Worm (Caenorhabditis elegans) whole organism, early embryonic: ENCODE measurements around the gene srg-59.

Experiments used
- B0310.2 ChIP-seq: sonication (generic microtip); optimal IDR thresholded peaks from 2 replicates; lab custom pipeline; 2016; ENCODE audit warnings: mild to moderate bottlenecking, missing genetic modification characterization, missing compliant biosample characterization
- F13C5.2 ChIP-seq: sonication (generic microtip); optimal IDR thresholded peaks from 2 replicates; lab custom pipeline; 2017; ENCODE audit warnings: mild to moderate bottlenecking, missing genetic modification characterization, inconsistent platforms, missing compliant biosample characterization
- aly-1 ChIP-seq: sonication (generic microtip); optimal IDR thresholded peaks from 2 replicates; lab custom pipeline; 2016; ENCODE audit warnings: missing genetic modification characterization, missing compliant biosample characterization
- ama-1 ChIP-seq: fragments of 150-350 bp; optimal IDR thresholded peaks from 2 replicates; lab custom pipeline; 2014
- ceh-13 ChIP-seq: fragments of 200-800 bp; sonication (Bioruptor generic); optimal IDR thresholded peaks from 2 replicates; lab custom pipeline; 2018; ENCODE audit warnings: mild to moderate bottlenecking, missing genetic modification characterization, missing compliant biosample characterization
- ceh-36 ChIP-seq: sonication (generic microtip); optimal IDR thresholded peaks from 2 replicates; lab custom pipeline; 2016; ENCODE audit warnings: missing genetic modification characterization, inconsistent platforms, missing compliant biosample characterization
- ets-7 ChIP-seq: sonication (generic microtip); optimal IDR thresholded peaks from 2 replicates; lab custom pipeline; 2016; ENCODE audit warnings: missing genotype, missing genetic modification characterization, missing compliant biosample characterization
- flt-1 ChIP-seq: fragments of 200-800 bp; sonication (Bioruptor generic); IDR thresholded peaks from 2 replicates; pipeline ENCODE4 v1.3.6; 2022; ENCODE audit warnings: missing genetic modification characterization, missing compliant biosample characterization
- hmbx-1 ChIP-seq: sonication (generic microtip); optimal IDR thresholded peaks from 2 replicates; lab custom pipeline; 2016; ENCODE audit warnings: mild to moderate bottlenecking, missing genetic modification characterization, missing compliant biosample characterization
- hmg-4 ChIP-seq: fragments of 200-800 bp; sonication (Bioruptor generic); optimal IDR thresholded peaks from 2 replicates; lab custom pipeline; 2018; ENCODE audit warnings: mild to moderate bottlenecking, missing genetic modification characterization, missing compliant biosample characterization
- hnd-1 ChIP-seq: sonication (generic microtip); optimal IDR thresholded peaks from 2 replicates; lab custom pipeline; 2016; ENCODE audit warnings: missing genetic modification characterization, missing compliant biosample characterization
- pes-1 ChIP-seq: fragments of 200-800 bp; sonication (Bioruptor generic); IDR thresholded peaks from 2 replicates; pipeline ENCODE4 v1.3.6; 2022; ENCODE audit warnings: missing genetic modification reagents, missing genetic modification characterization, missing compliant biosample characterization
- scrt-1 ChIP-seq: fragments of 200-800 bp; sonication (Bioruptor generic); IDR thresholded peaks from 2 replicates; pipeline ENCODE4 v1.3.6; 2022; ENCODE audit warnings: missing genetic modification characterization, missing compliant biosample characterization
- sea-1 ChIP-seq: fragments of 200-800 bp; sonication (Bioruptor generic); conservative IDR thresholded peaks from 2 replicates; pipeline ENCODE4 v1.3.6; 2022; ENCODE audit warnings: missing genetic modification characterization, missing compliant biosample characterization
- tbx-11 ChIP-seq: fragments of 200-800 bp; sonication (Bioruptor generic); IDR thresholded peaks from 2 replicates; pipeline ENCODE4 v1.3.6; 2022; ENCODE audit warnings: missing genetic modification characterization, missing compliant biosample characterization
- tbx-37 ChIP-seq: fragments of 200-800 bp; sonication (Bioruptor generic); conservative IDR thresholded peaks from 2 replicates; pipeline ENCODE4 v1.3.6; 2022; ENCODE audit warnings: missing genetic modification reagents, missing genetic modification characterization, missing compliant biosample characterization
- tra-4 ChIP-seq: sonication (generic microtip); optimal IDR thresholded peaks from 2 replicates; lab custom pipeline; 2017; ENCODE audit warnings: missing genetic modification characterization, missing compliant biosample characterization

The srg-59 gene

DNA sequence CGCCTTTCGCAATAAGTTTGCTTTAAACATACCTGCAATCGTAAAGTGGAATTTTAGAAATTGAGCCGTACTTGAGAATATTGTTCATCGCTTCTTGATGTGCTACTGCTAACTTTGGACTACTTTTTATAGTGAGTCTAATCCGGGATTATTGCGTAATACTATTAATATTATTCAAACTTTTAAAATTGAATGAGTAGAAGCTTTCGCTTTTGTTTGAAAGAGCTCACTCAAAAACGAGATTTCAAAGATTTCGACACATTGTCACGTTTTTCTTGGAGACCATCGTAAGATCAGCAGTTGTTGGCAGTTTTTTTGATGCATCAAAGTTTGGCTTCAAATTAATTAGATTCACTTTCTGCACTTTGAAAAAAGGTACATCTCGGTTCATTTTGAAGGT is 11.6 kb downstream of the srg-59 start, which contains the start of gene srt-28:
TSS of gene srt-28 (minus strand) at position 101 of the 400 bp plus-strand sequence.
- TF ChIP-seq ceh-36 (tag; lab: Kevin White, UChicago) (no peak), F13C5.2 (no peak), flt-1 (GFP tag; lab: Robert Waterston, UW) (no peak), pes-1 (no peak), ama-1 (lab: Kevin White, UChicago) (no peak), aly-1 (no peak), ets-7 (tag; lab: Kevin White, UChicago) (no peak), B0310.2 (tag; lab: Kevin White, UChicago) (no peak), tra-4 (no peak), tbx-11 (GFP tag; lab: Robert Waterston, UW) (no peak), scrt-1 (no peak), tbx-37 (GFP tag; lab: Robert Waterston, UW) (no peak), hmg-4 (GFP tag; lab: Kevin White, UChicago) (no peak)

DNA sequence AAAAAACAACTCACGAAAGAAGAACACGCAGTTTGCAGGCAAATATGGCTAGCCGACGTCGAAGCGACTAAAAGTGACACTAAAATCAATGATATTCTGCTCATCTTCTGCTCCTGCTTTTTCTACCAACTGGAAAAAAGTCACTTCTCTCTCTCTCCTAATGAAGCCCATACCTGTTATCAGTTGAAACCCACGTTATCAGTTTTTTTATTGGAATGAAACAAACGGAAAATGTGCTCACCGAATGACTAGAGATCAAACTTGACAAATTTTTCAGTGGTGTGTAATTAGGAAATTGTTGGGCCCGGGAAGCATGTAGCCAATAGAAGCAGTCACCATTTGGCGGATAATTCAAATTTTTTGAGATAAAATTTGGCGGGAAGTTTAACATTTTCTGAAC is 13.7 kb downstream of the srg-59 start, which contains the start of gene C24B9.3:
TSS of gene C24B9.3 (minus strand) at position 171 of the 400 bp plus-strand sequence.
- TF ChIP-seq ceh-36 (tag; lab: Kevin White, UChicago) (no peak), sea-1 (GFP tag; lab: Robert Waterston, UW) (no peak), tra-4 (no peak), F13C5.2 (no peak), pes-1 (no peak), tbx-11 (GFP tag; lab: Robert Waterston, UW) (no peak), aly-1 (no peak), ceh-13 (GFP tag; lab: Kevin White, UChicago) (no peak), tbx-37 (GFP tag; lab: Robert Waterston, UW) (no peak), hmbx-1 (tag; lab: Kevin White, UChicago) (no peak), hmg-4 (GFP tag; lab: Kevin White, UChicago) (no peak), B0310.2 (tag; lab: Kevin White, UChicago) (no peak), ama-1 (lab: Kevin White, UChicago) (no peak), hnd-1 (tag; lab: Kevin White, UChicago) (no peak), flt-1 (GFP tag; lab: Robert Waterston, UW) (no peak), scrt-1 (no peak), ets-7 (tag; lab: Kevin White, UChicago) (no peak)

DNA sequence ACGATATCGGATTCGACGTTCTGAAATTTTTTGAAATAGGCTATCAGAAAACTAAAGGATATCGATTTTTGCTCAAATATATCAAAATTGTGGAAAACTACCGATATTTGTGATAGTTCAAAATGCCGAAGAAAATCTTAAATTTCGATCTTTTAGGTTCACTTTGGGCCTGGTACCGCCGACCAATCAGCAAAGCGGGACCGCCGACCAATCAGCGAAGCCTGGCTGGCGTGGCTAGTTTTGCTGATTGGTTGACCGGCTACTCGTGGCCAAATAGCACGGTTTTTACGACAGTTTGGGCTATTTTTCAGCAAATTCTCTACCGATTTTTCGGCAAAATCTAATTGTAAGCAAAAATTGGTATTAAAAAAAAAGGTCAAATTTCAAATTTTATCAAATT is 14.9 kb downstream of the srg-59 start:
- TF ChIP-seq tbx-37 (GFP tag; lab: Robert Waterston, UW) (no peak), scrt-1 (no peak), ama-1 (lab: Kevin White, UChicago) (no peak), hmg-4 (GFP tag; lab: Kevin White, UChicago) (no peak), hmbx-1 (tag; lab: Kevin White, UChicago) (no peak), B0310.2 (tag; lab: Kevin White, UChicago) (no peak), pes-1 (no peak), tra-4 (no peak), aly-1 (no peak), hnd-1 (tag; lab: Kevin White, UChicago) (no peak), flt-1 (GFP tag; lab: Robert Waterston, UW) (no peak), ceh-13 (GFP tag; lab: Kevin White, UChicago) (no peak), ceh-36 (tag; lab: Kevin White, UChicago) (no peak), ets-7 (tag; lab: Kevin White, UChicago) (no peak), F13C5.2 (no peak), tbx-11 (GFP tag; lab: Robert Waterston, UW) (no peak), sea-1 (GFP tag; lab: Robert Waterston, UW) (no peak)

DNA sequence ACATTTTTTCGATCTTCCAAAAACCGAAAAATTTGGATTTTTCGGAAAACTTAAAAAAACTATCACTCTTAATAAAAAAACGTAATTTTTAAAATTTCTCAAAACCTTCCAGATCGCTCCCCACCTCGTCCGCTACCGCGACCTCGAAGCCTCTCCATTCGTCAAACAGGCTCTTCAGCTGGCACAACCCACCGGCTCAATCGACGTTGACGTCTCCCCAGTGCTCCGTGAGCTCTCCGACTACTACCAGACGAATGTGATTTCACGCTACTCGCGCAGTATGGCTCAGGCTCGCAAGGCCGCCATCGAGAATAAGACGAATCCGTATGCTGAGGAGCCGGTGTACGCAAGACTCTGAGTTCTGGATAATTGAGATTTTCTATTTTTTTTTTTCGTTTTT is 18.7 kb downstream of the srg-59 start:
- TF ChIP-seq ama-1 (lab: Kevin White, UChicago) (no peak), pes-1 (no peak), hmbx-1 (tag; lab: Kevin White, UChicago) (no peak), ets-7 (tag; lab: Kevin White, UChicago) (no peak), tra-4 (no peak), tbx-37 (GFP tag; lab: Robert Waterston, UW) (no peak), tbx-11 (GFP tag; lab: Robert Waterston, UW) (no peak), B0310.2 (tag; lab: Kevin White, UChicago) (no peak), ceh-13 (GFP tag; lab: Kevin White, UChicago) (no peak), F13C5.2 (no peak), hmg-4 (GFP tag; lab: Kevin White, UChicago) (no peak)

DNA sequence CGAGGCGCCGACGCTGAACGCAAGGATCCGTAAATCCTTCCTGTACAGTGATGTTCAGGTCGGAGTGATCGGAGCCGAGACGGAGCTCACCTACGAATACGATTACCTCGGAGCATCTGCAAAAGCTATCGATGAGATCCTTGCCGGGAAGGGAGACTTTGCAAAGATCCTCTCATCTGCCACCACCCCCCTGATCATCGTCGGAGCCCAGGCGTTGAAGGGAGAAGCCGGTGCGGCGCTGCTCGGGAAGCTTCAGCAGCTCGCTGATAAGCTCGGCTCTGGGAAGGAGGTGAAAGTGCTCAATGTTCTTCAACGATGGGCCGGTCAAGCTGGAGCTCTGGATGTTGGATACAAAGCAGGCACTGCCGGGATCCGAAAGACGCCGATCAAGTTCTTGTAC is 21.8 kb downstream of the srg-59 start:
- TF ChIP-seq hnd-1 (tag; lab: Kevin White, UChicago): no peak
- TF ChIP-seq sea-1 (GFP tag; lab: Robert Waterston, UW): no peak
- no peak for TF ChIP-seq hmbx-1 (tag; lab: Kevin White, UChicago)
- peak; percentile 6; the same call in 1 of the 2 replicates for TF ChIP-seq tbx-11 (GFP tag; lab: Robert Waterston, UW)
- TF ChIP-seq ceh-36 (tag; lab: Kevin White, UChicago): no peak
- no peak for TF ChIP-seq flt-1 (GFP tag; lab: Robert Waterston, UW)
- TF ChIP-seq aly-1: no peak
- TF ChIP-seq ceh-13 (GFP tag; lab: Kevin White, UChicago): no peak
- no peak for TF ChIP-seq hmg-4 (GFP tag; lab: Kevin White, UChicago)

DNA sequence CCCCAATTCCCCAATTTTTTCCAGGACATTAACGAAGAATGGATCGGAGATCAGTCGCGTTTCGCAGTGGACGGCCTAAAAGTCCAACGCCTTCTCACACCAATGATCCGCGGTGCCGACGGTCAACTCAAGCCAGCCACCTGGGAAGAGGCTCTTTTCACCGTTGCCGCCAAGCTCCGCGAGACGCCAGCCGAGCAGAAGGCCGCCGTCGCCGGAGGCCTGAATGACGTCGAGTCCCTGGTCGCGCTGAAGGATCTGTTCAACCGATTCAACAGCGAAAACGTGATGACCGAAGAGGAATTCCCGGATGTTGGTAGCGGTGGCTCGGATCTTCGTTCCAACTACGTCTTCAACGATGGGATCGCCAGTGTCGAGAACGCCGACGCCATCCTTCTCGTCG is 22.2 kb downstream of the srg-59 start:
- no peak for TF ChIP-seq aly-1
- TF ChIP-seq pes-1: no peak
- no peak for TF ChIP-seq B0310.2 (tag; lab: Kevin White, UChicago)
- TF ChIP-seq sea-1 (GFP tag; lab: Robert Waterston, UW): no peak
- TF ChIP-seq ceh-13 (GFP tag; lab: Kevin White, UChicago): no peak
- no peak for TF ChIP-seq ets-7 (tag; lab: Kevin White, UChicago)
- no peak for TF ChIP-seq hmg-4 (GFP tag; lab: Kevin White, UChicago)
- TF ChIP-seq F13C5.2: no peak
- TF ChIP-seq hmbx-1 (tag; lab: Kevin White, UChicago): no peak
- TF ChIP-seq ama-1 (lab: Kevin White, UChicago): no peak
- no peak for TF ChIP-seq tbx-37 (GFP tag; lab: Robert Waterston, UW)
- no peak for TF ChIP-seq tbx-11 (GFP tag; lab: Robert Waterston, UW)
- TF ChIP-seq flt-1 (GFP tag; lab: Robert Waterston, UW): no peak
- TF ChIP-seq scrt-1: no peak
- TF ChIP-seq hnd-1 (tag; lab: Kevin White, UChicago): no peak
- TF ChIP-seq ceh-36 (tag; lab: Kevin White, UChicago): no peak
- no peak for TF ChIP-seq tra-4

DNA sequence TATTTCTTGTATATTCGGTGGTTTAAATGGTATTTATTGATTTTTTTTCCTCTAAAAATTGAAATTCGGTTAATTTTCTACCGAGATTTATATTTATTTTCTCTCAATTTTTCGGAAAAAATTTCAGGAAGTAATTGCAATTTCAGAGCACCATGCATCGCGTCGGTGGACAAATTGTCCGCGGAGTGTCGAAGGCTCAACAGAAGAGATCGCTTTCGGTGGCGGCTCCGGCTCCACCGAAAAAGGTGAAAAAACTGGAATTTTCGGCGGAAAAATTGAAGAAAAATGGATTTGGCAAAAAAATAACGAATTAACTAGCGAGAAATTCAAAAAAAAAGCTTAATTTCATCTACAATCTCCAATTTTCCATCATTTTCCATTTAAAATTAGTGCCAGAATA is 26.3 kb downstream of the srg-59 start, which contains the start of gene nuo-5:
TSS of gene nuo-5 (plus strand) at position 147 of the 400 bp plus-strand sequence.
- TF ChIP-seq ceh-36 (tag; lab: Kevin White, UChicago) (no peak), hnd-1 (tag; lab: Kevin White, UChicago) (no peak), tbx-37 (GFP tag; lab: Robert Waterston, UW) (no peak), ama-1 (lab: Kevin White, UChicago) (no peak), pes-1 (no peak), tra-4 (no peak), tbx-11 (GFP tag; lab: Robert Waterston, UW) (no peak), F13C5.2 (no peak), aly-1 (no peak), ets-7 (tag; lab: Kevin White, UChicago) (no peak), flt-1 (GFP tag; lab: Robert Waterston, UW) (no peak), hmg-4 (GFP tag; lab: Kevin White, UChicago) (no peak), scrt-1 (no peak), hmbx-1 (tag; lab: Kevin White, UChicago) (no peak), B0310.2 (tag; lab: Kevin White, UChicago) (no peak), sea-1 (GFP tag; lab: Robert Waterston, UW) (no peak)
